Worm (Caenorhabditis elegans): Measurements from ENCODE around the gene B0334.20.

The B0334.20 gene

DNA sequence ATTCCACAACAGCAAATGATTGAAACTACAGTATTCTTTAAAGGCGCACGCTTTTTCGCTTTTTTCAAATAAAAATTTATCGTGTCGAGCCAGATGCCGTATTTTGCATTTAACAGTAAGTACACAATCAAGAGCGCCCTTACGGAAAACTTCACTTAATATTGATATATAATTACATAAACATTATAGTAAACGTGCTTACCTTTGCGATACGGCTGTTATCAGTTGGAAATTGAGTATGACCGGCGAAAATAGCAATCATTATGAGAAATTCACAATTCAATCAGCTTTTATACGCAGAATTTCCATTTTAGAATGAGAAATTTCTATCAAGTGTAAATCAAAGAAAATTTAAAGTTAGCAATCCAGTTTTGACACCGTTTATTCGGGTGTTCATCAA, at the start of gene B0334.20:
TSS of gene B0334.20 (minus strand) at position 262 of the 400 bp plus-strand sequence.
- TF ChIP-seq nhr-10 (tag; optimal IDR thresholded peaks at IDR 0.05) (no peak), nhr-77 (tag; optimal IDR thresholded peaks at IDR 0.05) (no peak), fos-1 (tag; optimal IDR thresholded peaks at IDR 0.05) (peak; percentile 53), alr-1 (tag; optimal IDR thresholded peaks at IDR 0.05) (no peak), ama-1 (optimal IDR thresholded peaks at IDR 0.05) (no peak), ceh-82 (tag; optimal IDR thresholded peaks at IDR 0.05) (no peak)

DNA sequence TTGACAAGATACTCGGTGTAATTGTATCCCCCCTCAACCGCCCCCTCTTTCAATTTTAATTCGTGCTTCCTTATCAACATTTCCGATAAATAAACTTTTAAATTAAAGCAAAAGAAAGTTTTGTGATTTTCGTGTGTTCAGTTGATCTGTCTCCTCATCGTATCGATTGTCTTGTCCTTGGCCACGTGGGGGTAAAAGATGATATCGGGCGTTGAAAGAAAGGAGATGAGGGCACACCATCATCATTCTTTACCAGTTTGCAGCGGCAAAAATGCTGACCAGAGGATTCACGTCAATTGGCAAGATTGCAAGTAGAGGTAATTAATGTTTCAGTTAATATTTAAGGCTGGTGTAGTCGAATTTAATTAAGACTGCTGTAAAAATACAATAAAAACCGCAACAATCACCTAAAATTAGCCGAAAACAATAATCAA, 47.0 kb upstream of the B0334.20 start, which contains the start of gene F54D5.7:
TSS of gene F54D5.7 (plus strand) at position 264 of the 434 bp plus-strand sequence.
- TF ChIP-seq ama-1 (optimal IDR thresholded peaks at IDR 0.05) = peak; percentile 99
- no peak for TF ChIP-seq nhr-11 (tag; optimal IDR thresholded peaks at IDR 0.05)
- TF ChIP-seq crh-2 (tag; optimal IDR thresholded peaks at IDR 0.05) = peak; percentile 97
- TF ChIP-seq nhr-12 (tag; optimal IDR thresholded peaks at IDR 0.05) = no peak
- peak; percentile 3 for TF ChIP-seq ceh-16 (tag; optimal IDR thresholded peaks at IDR 0.05)
- TF ChIP-seq zag-1 (tag; optimal IDR thresholded peaks at IDR 0.05) = no peak
- TF ChIP-seq blmp-1 (tag; optimal IDR thresholded peaks at IDR 0.05; ENCODE audit: insufficient read depth) = peak; percentile 34
- peak; percentile 61 for TF ChIP-seq nhr-21 (tag; optimal IDR thresholded peaks at IDR 0.05)
- no peak for TF ChIP-seq unc-55 (GFP tag; optimal IDR thresholded peaks at IDR 0.05)
- TF ChIP-seq nhr-237 (tag; optimal IDR thresholded peaks at IDR 0.05) = no peak
- TF ChIP-seq nhr-77 (tag; optimal IDR thresholded peaks at IDR 0.05) = no peak
- peak; percentile 43 for TF ChIP-seq sma-3 (GFP tag; optimal IDR thresholded peaks at IDR 0.05)
- 0 out of 2 replicates have a peak, but pooled peaks have one; percentile 83 for TF ChIP-seq ztf-1 (GFP tag; conservative IDR thresholded peaks at IDR 0.05)
- no peak for TF ChIP-seq nhr-23 (tag; optimal IDR thresholded peaks at IDR 0.05)
- peak; percentile 35 for TF ChIP-seq gmeb-1 (tag; optimal IDR thresholded peaks at IDR 0.05)
- TF ChIP-seq unc-62 (GFP tag; optimal IDR thresholded peaks at IDR 0.05) = peak; percentile 20
- peak; percentile 58 for TF ChIP-seq sma-9 (GFP tag; optimal IDR thresholded peaks at IDR 0.05)
- no peak for TF ChIP-seq sma-9 (tag; optimal IDR thresholded peaks at IDR 0.05)
- TF ChIP-seq C34F6.9 (tag; optimal IDR thresholded peaks at IDR 0.05) = peak; percentile 61
- no peak for TF ChIP-seq mbf-1 (tag; optimal IDR thresholded peaks at IDR 0.05)
- TF ChIP-seq lsy-2 (tag; optimal IDR thresholded peaks at IDR 0.05) = peak; percentile 24 to 75
- TF ChIP-seq egl-27 (tag; optimal IDR thresholded peaks at IDR 0.05) = no peak
- TF ChIP-seq alr-1 (tag; optimal IDR thresholded peaks at IDR 0.05) = no peak
- TF ChIP-seq aly-2 (tag; optimal IDR thresholded peaks at IDR 0.05) = peak; percentile 37
- TF ChIP-seq snpc-4 (tag; optimal IDR thresholded peaks at IDR 0.05) = no peak
- peak; percentile 27 for TF ChIP-seq sem-4 (tag; optimal IDR thresholded peaks at IDR 0.05)
- TF ChIP-seq lin-39 (tag; optimal IDR thresholded peaks at IDR 0.05) = no peak
- TF ChIP-seq skn-1 (tag; optimal IDR thresholded peaks at IDR 0.05) = no peak
- no peak for TF ChIP-seq unc-39 (tag; optimal IDR thresholded peaks at IDR 0.05)
- no peak for TF ChIP-seq mab-5 (tag; optimal IDR thresholded peaks at IDR 0.05)
- TF ChIP-seq nhr-6 (tag; optimal IDR thresholded peaks at IDR 0.05) = peak; percentile 52
- TF ChIP-seq dmd-4 (tag; optimal IDR thresholded peaks at IDR 0.05) = no peak
- TF ChIP-seq elt-3 (tag; optimal IDR thresholded peaks at IDR 0.05) = no peak
- TF ChIP-seq peb-1 (tag; optimal IDR thresholded peaks at IDR 0.05) = no peak
- no peak for TF ChIP-seq elt-1 (tag; optimal IDR thresholded peaks at IDR 0.05)
- TF ChIP-seq ceh-82 (tag; optimal IDR thresholded peaks at IDR 0.05) = no peak
- TF ChIP-seq Y55F3AM.14 (GFP tag; optimal IDR thresholded peaks at IDR 0.05) = no peak
- TF ChIP-seq lin-13 (GFP tag; optimal IDR thresholded peaks at IDR 0.05) = peak; percentile 50
- TF ChIP-seq R02D3.7 (tag; optimal IDR thresholded peaks at IDR 0.05) = no peak
- peak; percentile 13 for TF ChIP-seq fos-1 (tag; optimal IDR thresholded peaks at IDR 0.05)
- TF ChIP-seq nhr-10 (tag; optimal IDR thresholded peaks at IDR 0.05) = no peak
- TF ChIP-seq F13H6.1 (tag; optimal IDR thresholded peaks at IDR 0.05) = peak; percentile 37
- peak in 1 of 2 experiments; percentile 64 for TF ChIP-seq mdl-1 (tag; optimal IDR thresholded peaks at IDR 0.05)
- TF ChIP-seq lin-11 (tag; optimal IDR thresholded peaks at IDR 0.05) = no peak
- no peak for TF ChIP-seq ZK546.5 (tag; optimal IDR thresholded peaks at IDR 0.05)
- peak; percentile 65 for TF ChIP-seq nhr-25 (tag; optimal IDR thresholded peaks at IDR 0.05)
- peak; percentile 96 for TF ChIP-seq ztf-4 (tag; optimal IDR thresholded peaks at IDR 0.05)
- peak; percentile 83 for TF ChIP-seq nhr-129 (tag; optimal IDR thresholded peaks at IDR 0.05)
- TF ChIP-seq ztf-11 (tag; optimal IDR thresholded peaks at IDR 0.05) = no peak

Measured in whole organism, L2 larva.